Fruit fly (Drosophila melanogaster): ENCODE data around the gene CG14630.

- TF ChIP-seq CG9139 (GFP tag; optimal IDR thresholded peaks at IDR 0.05) = no peak
- peak; percentile 23 for TF ChIP-seq topi (GFP tag; optimal IDR thresholded peaks at IDR 0.05)
- no peak for TF ChIP-seq Sox102F (GFP tag; optimal IDR thresholded peaks at IDR 0.05)
- no peak for TF ChIP-seq Hr39 (GFP tag; optimal IDR thresholded peaks at IDR 0.05)
- no peak for TF ChIP-seq CG6276 (GFP tag; optimal IDR thresholded peaks at IDR 0.05)
- no peak for TF ChIP-seq CG10631 (GFP tag; optimal IDR thresholded peaks at IDR 0.05)
- TF ChIP-seq Blimp-1 (GFP tag; optimal IDR thresholded peaks at IDR 0.05) = no peak
- no peak for TF ChIP-seq Gug (GFP tag; IDR thresholded peaks at IDR 0.05)
- no peak for TF ChIP-seq Eip75B (GFP tag; optimal IDR thresholded peaks at IDR 0.05)
- TF ChIP-seq fd85E (GFP tag; optimal IDR thresholded peaks at IDR 0.05) = no peak
- no peak for TF ChIP-seq Sox15 (GFP tag; optimal IDR thresholded peaks at IDR 0.05)
- no peak for TF ChIP-seq CG6854 (GFP tag; optimal IDR thresholded peaks at IDR 0.05)
- TF ChIP-seq dac (GFP tag; optimal IDR thresholded peaks at IDR 0.05) = no peak
- no peak for TF ChIP-seq ss (GFP tag; optimal IDR thresholded peaks at IDR 0.05)
Measured at dm6 chrX:1033066-1033465, 1.8 kb downstream of the CG14630 start.

Data from whole organism, prepupa.